Fruit fly (Drosophila melanogaster) whole organism, embryonic: Measurements from ENCODE around the gene dpp.

Experiments
- CG10147 ChIP-seq: fragments of 200-800 bp; sonication (Bioruptor generic); optimal IDR thresholded peaks from 2 replicates; lab custom pipeline; 2019; ENCODE audit warnings: missing biosample characterization, mild to moderate bottlenecking, missing genetic modification characterization, moderate library complexity
- CG12155 ChIP-seq: fragments of 200-800 bp; sonication (Bioruptor generic); optimal IDR thresholded peaks from 3 replicates; lab custom pipeline; 2016; ENCODE audit warnings: missing biosample characterization, missing genetic modification characterization
- CG12744 ChIP-seq: fragments of 200-800 bp; sonication (Bioruptor generic); optimal IDR thresholded peaks from 2 replicates; lab custom pipeline; 2016; ENCODE audit warnings: missing biosample characterization, missing genetic modification characterization
- CG13287 ChIP-seq: fragments of 200-800 bp; sonication (Bioruptor generic); IDR thresholded peaks from 2 replicates; pipeline ENCODE4 v1.3.6; 2022; ENCODE audit warnings: missing biosample characterization, missing genetic modification characterization; ENCODE audit not compliant: partially characterized antibody
- CG13424 ChIP-seq: fragments of 200-800 bp; sonication (Bioruptor generic); optimal IDR thresholded peaks from 2 replicates; lab custom pipeline; 2019; ENCODE audit warnings: missing biosample characterization, mild to moderate bottlenecking, missing genetic modification characterization, moderate library complexity
- CG15601 ChIP-seq: fragments of 200-800 bp; sonication (Bioruptor generic); optimal IDR thresholded peaks from 3 replicates; lab custom pipeline; 2019; ENCODE audit warnings: missing biosample characterization, mild to moderate bottlenecking, missing genetic modification characterization, moderate library complexity
- CG16813 ChIP-seq: fragments of 200-800 bp; sonication (Bioruptor generic); IDR thresholded peaks from 3 replicates; pipeline ENCODE4 v1.3.6; 2022; ENCODE audit warnings: missing biosample characterization, missing genetic modification characterization; ENCODE audit not compliant: partially characterized antibody
- CG31441 ChIP-seq: fragments of 200-800 bp; sonication (Bioruptor generic); IDR thresholded peaks from 2 replicates; pipeline ENCODE4 v1.3.6; 2022; ENCODE audit warnings: missing biosample characterization, missing genetic modification characterization
- CG32767 ChIP-seq: fragments of 200-800 bp; sonication (Bioruptor generic); IDR thresholded peaks from 2 replicates; pipeline ENCODE4 v1.3.6; 2022; ENCODE audit warnings: missing biosample characterization, missing genetic modification characterization
- CG32772 ChIP-seq: fragments of 200-800 bp; sonication (Bioruptor generic); IDR thresholded peaks from 2 replicates; pipeline ENCODE4 v1.3.6; 2022; ENCODE audit warnings: missing biosample characterization, missing genetic modification characterization
- CG6254 ChIP-seq: fragments of 200-800 bp; sonication (Bioruptor generic); optimal IDR thresholded peaks from 3 replicates; lab custom pipeline; 2017; ENCODE audit warnings: mild to moderate bottlenecking, missing biosample characterization, missing genetic modification reagents, missing genetic modification characterization
- CG6791 ChIP-seq: fragments of 200-800 bp; sonication (Bioruptor generic); IDR thresholded peaks from 3 replicates; pipeline ENCODE4 v1.3.6; 2022; ENCODE audit warnings: missing biosample characterization, missing genetic modification characterization; ENCODE audit not compliant: partially characterized antibody
- CG7839 ChIP-seq: fragments of 200-800 bp; sonication (Bioruptor generic); optimal IDR thresholded peaks from 3 replicates; lab custom pipeline; 2018; ENCODE audit warnings: missing biosample characterization, mild to moderate bottlenecking, missing genetic modification characterization, moderate library complexity
- CG8478 ChIP-seq: fragments of >200 bp; optimal IDR thresholded peaks from 2 replicates; lab custom pipeline; 2018
- CG8924 ChIP-seq: fragments of 200-800 bp; optimal IDR thresholded peaks from 3 replicates; lab custom pipeline; 2019; ENCODE audit warnings: missing biosample characterization, mild to moderate bottlenecking, missing genetic modification characterization, moderate library complexity
- CTCF ChIP-seq: fragments of 200-800 bp; sonication (Bioruptor generic); optimal IDR thresholded peaks from 2 replicates; lab custom pipeline; 2017; ENCODE audit warnings: missing biosample characterization, mild to moderate bottlenecking, missing genetic modification characterization, moderate library complexity
- CrebB ChIP-seq: fragments of 200-800 bp; sonication (Bioruptor generic); optimal IDR thresholded peaks from 3 replicates; lab custom pipeline; 2018; ENCODE audit warnings: missing biosample characterization, mild to moderate bottlenecking, missing genetic modification characterization
- D19A ChIP-seq: fragments of 200-800 bp; optimal IDR thresholded peaks from 3 replicates; lab custom pipeline; 2019; ENCODE audit warnings: missing biosample characterization, mild to moderate bottlenecking, missing genetic modification characterization, moderate library complexity
- Deaf1 ChIP-seq: fragments of 200-800 bp; optimal IDR thresholded peaks from 3 replicates; lab custom pipeline; 2019; ENCODE audit warnings: missing biosample characterization, mild to moderate bottlenecking, missing genetic modification characterization, moderate library complexity
- Ets97D ChIP-seq: fragments of 200-800 bp; sonication (Bioruptor generic); optimal IDR thresholded peaks from 3 replicates; lab custom pipeline; 2016; ENCODE audit warnings: missing biosample characterization, missing genetic modification characterization
- Hsf ChIP-seq: fragments of 200-800 bp; sonication (Bioruptor generic); optimal IDR thresholded peaks from 3 replicates; lab custom pipeline; 2016; ENCODE audit warnings: missing biosample characterization, missing genetic modification characterization
- Jarid2 ChIP-seq: fragments of 200-800 bp; sonication (Bioruptor generic); optimal IDR thresholded peaks from 3 replicates; lab custom pipeline; 2017; ENCODE audit warnings: mild to moderate bottlenecking, missing biosample characterization, missing genetic modification reagents, missing genetic modification characterization
- Lim3 ChIP-seq: fragments of 200-800 bp; sonication (Bioruptor generic); IDR thresholded peaks from 2 replicates; pipeline ENCODE4 v1.3.6; 2022; ENCODE audit warnings: missing biosample characterization, missing genetic modification characterization
- Myb ChIP-seq: fragments of 200-800 bp; sonication (Bioruptor generic); optimal IDR thresholded peaks from 2 replicates; lab custom pipeline; 2016; ENCODE audit warnings: missing biosample characterization, missing genetic modification characterization
- Nf-YB ChIP-seq: fragments of 200-800 bp; sonication (Bioruptor generic); optimal IDR thresholded peaks from 3 replicates; lab custom pipeline; 2019; ENCODE audit warnings: missing biosample characterization, mild to moderate bottlenecking, missing genetic modification characterization, moderate library complexity
- Nf-YC ChIP-seq: fragments of 200-800 bp; optimal IDR thresholded peaks from 3 replicates; lab custom pipeline; 2019; ENCODE audit warnings: missing biosample characterization, mild to moderate bottlenecking, missing genetic modification characterization, moderate library complexity
- Opbp ChIP-seq: fragments of 200-800 bp; sonication (Bioruptor generic); IDR thresholded peaks from 3 replicates; pipeline ENCODE4 v1.3.6; 2022; ENCODE audit warnings: missing biosample characterization, missing genetic modification characterization; ENCODE audit not compliant: partially characterized antibody
- Side ChIP-seq: fragments of 200-800 bp; sonication (Bioruptor generic); optimal IDR thresholded peaks from 2 replicates; lab custom pipeline; 2016; ENCODE audit warnings: missing biosample characterization, missing genetic modification characterization
- Stat92E ChIP-seq, 3 experiments: fragments of >200 bp in 2 of 3; fragments of 200-800 bp in 1 of 3; sonication (Bioruptor generic) in 1 of 3; optimal IDR thresholded peaks; 2 replicates each; lab custom pipeline; 2017 to 2019; ENCODE audit warnings: missing biosample characterization in 3 of 3, missing genetic modification characterization in 3 of 3, mild to moderate bottlenecking in 1 of 3, moderate library complexity in 1 of 3
- caup ChIP-seq: fragments of 200-800 bp; sonication (Bioruptor generic); optimal IDR thresholded peaks from 3 replicates; lab custom pipeline; 2017; ENCODE audit warnings: missing biosample characterization, mild to moderate bottlenecking, missing genetic modification characterization, moderate library complexity; ENCODE audit not compliant: severe bottlenecking
- crol ChIP-seq: fragments of 200-800 bp; sonication (Bioruptor generic); IDR thresholded peaks from 2 replicates; pipeline ENCODE4 v1.3.6; 2022; ENCODE audit warnings: missing biosample characterization, missing genetic modification characterization
- dysf ChIP-seq: fragments of 200-800 bp; sonication (Bioruptor generic); IDR thresholded peaks from 3 replicates; pipeline ENCODE4 v1.3.6; 2022; ENCODE audit warnings: missing biosample characterization, missing genetic modification characterization
- fd3F ChIP-seq: fragments of 200-800 bp; sonication (Bioruptor generic); optimal IDR thresholded peaks from 2 replicates; lab custom pipeline; 2018; ENCODE audit warnings: missing biosample characterization, mild to moderate bottlenecking, missing genetic modification characterization, moderate library complexity
- fd64A ChIP-seq: fragments of 200-800 bp; sonication (Bioruptor generic); optimal IDR thresholded peaks from 3 replicates; lab custom pipeline; 2018; ENCODE audit warnings: missing biosample characterization, mild to moderate bottlenecking, missing genetic modification characterization
- gcm2 ChIP-seq: fragments of 200-800 bp; sonication (Bioruptor generic); optimal IDR thresholded peaks from 2 replicates; lab custom pipeline; 2016; ENCODE audit warnings: missing biosample characterization, missing genetic modification characterization
- hbn ChIP-seq: fragments of 200-800 bp; sonication (Bioruptor generic); IDR thresholded peaks from 2 replicates; pipeline ENCODE4 v1.3.6; 2022; ENCODE audit warnings: missing biosample characterization, missing genetic modification characterization; ENCODE audit not compliant: partially characterized antibody
- hth ChIP-seq: fragments of >200 bp; optimal IDR thresholded peaks from 2 replicates; lab custom pipeline; 2017; ENCODE audit warnings: inconsistent platforms
- lab ChIP-seq: fragments of 200-800 bp; sonication (Bioruptor generic); optimal IDR thresholded peaks from 3 replicates; lab custom pipeline; 2017; ENCODE audit warnings: missing biosample characterization, missing genetic modification characterization, mild to moderate bottlenecking, moderate library complexity, missing genetic modification reagents
- maf-S ChIP-seq: fragments of 200-800 bp; sonication (Bioruptor generic); optimal IDR thresholded peaks from 2 replicates; lab custom pipeline; 2016; ENCODE audit warnings: missing biosample characterization, missing genetic modification characterization
- mirr ChIP-seq: fragments of 200-800 bp; sonication (Bioruptor generic); optimal IDR thresholded peaks from 3 replicates; lab custom pipeline; 2018; ENCODE audit warnings: missing biosample characterization, mild to moderate bottlenecking, missing genetic modification characterization
- nom ChIP-seq: fragments of 200-800 bp; sonication (Bioruptor generic); optimal IDR thresholded peaks from 2 replicates; lab custom pipeline; 2017; ENCODE audit warnings: missing biosample characterization, missing genetic modification characterization, mild to moderate bottlenecking, moderate library complexity, missing genetic modification reagents
- repo ChIP-seq: fragments of 200-800 bp; sonication (Bioruptor generic); optimal IDR thresholded peaks from 2 replicates; lab custom pipeline; 2016; ENCODE audit warnings: missing biosample characterization, missing genetic modification characterization
- tin ChIP-seq: fragments of 200-800 bp; sonication (Bioruptor generic); optimal IDR thresholded peaks from 3 replicates; lab custom pipeline; 2016; ENCODE audit warnings: missing biosample characterization, missing genetic modification characterization
- toy ChIP-seq: fragments of 200-800 bp; sonication (Bioruptor generic); IDR thresholded peaks from 2 replicates; pipeline ENCODE4 v1.3.6; 2022; ENCODE audit warnings: missing biosample characterization, missing genetic modification characterization
- vnd ChIP-seq: fragments of 200-800 bp; sonication (Bioruptor generic); IDR thresholded peaks from 3 replicates; pipeline ENCODE4 v1.3.6; 2022; ENCODE audit warnings: missing biosample characterization, missing genetic modification characterization; ENCODE audit not compliant: partially characterized antibody
- wor ChIP-seq: fragments of 200-800 bp; sonication (Bioruptor generic); IDR thresholded peaks from 2 replicates; pipeline ENCODE4 v1.3.6; 2022; ENCODE audit warnings: missing biosample characterization, missing genetic modification characterization

dpp gene

dm6 chr2L:2390589-2390988, 37.6 kb upstream of the dpp start, which contains the start of gene CG43750:
Gene CG43750 (minus strand): TSS chr2L:2390689.
- TF ChIP-seq fd3F (GFP tag; lab: Kevin White, UChicago) (no peak), fd64A (no peak), CG32767 (GFP tag; lab: Robert Waterston, UW) (no peak), CG10147 (no peak), nom (no peak), CG15601 (no peak), CTCF (GFP tag; lab: Kevin White, UChicago) (no peak), CG31441 (GFP tag; lab: Robert Waterston, UW) (no peak), Lim3 (GFP tag; lab: Robert Waterston, UW) (no peak), Jarid2 (GFP tag; lab: Kevin White, UChicago) (no peak), mirr (GFP tag; lab: Kevin White, UChicago) (no peak), CG13287 (GFP tag; lab: Robert Waterston, UW) (no peak)

- TF ChIP-seq vnd (no peak), CG8478 (lab: Kevin White, UChicago) (no peak), Nf-YB (peak; percentile 78), toy (GFP tag; lab: Robert Waterston, UW) (no peak), CG32772 (GFP tag; lab: Robert Waterston, UW) (no peak), maf-S (no peak), caup (GFP tag; lab: Kevin White, UChicago) (no peak), CG8924 (tag; lab: Kevin White, UChicago) (no peak), CrebB (tag; lab: Kevin White, UChicago) (no peak), Deaf1 (tag; lab: Kevin White, UChicago) (peak; percentile 12), CG7839 (tag; lab: Kevin White, UChicago) (no peak), CG10147 (no peak), CG16813 (no peak), Lim3 (GFP tag; lab: Robert Waterston, UW) (0 out of 2 replicates have a peak, but pooled peaks have one; percentile 7), gcm2 (no peak), Myb (no peak), crol (GFP tag; lab: Robert Waterston, UW) (no peak), hbn (GFP tag; lab: Robert Waterston, UW) (no peak), CG13424 (no peak), Hsf (no peak), Nf-YC (peak; percentile 87), lab (GFP tag; lab: Kevin White, UChicago) (peak; percentile 16), wor (GFP tag; lab: Robert Waterston, UW) (no peak), D19A (no peak), Stat92E (GFP tag; optimal IDR thresholded peaks at IDR 0.05; lab: Kevin White, UChicago) (no peak), hth (no peak), tin (no peak), Ets97D (GFP tag; lab: Kevin White, UChicago) (no peak), CG6254 (GFP tag; lab: Kevin White, UChicago) (no peak), CG6791 (no peak), repo (GFP tag; lab: Kevin White, UChicago) (no peak), dysf (no peak), Opbp (GFP tag; lab: Robert Waterston, UW) (no peak), CG12744 (GFP tag; lab: Kevin White, UChicago) (no peak), Side (no peak), CG12155 (GFP tag; lab: Kevin White, UChicago) (no peak)
Measured at dm6 chr2L:2391321-2391720, 36.9 kb upstream of the dpp start, which contains the start of gene CG46448. Gene CG46448 (plus strand): TSS chr2L:2391660.
